Worm (Caenorhabditis elegans): ENCODE results near the gene F49H12.3.

ce11 chrX:2074055-2074454 is 10.1 kb upstream of the F49H12.3 start, which contains the start of gene txdc-12.2:
- TF ChIP-seq swsn-7 (tag; optimal IDR thresholded peaks at IDR 0.05) (no peak), nhr-237 (tag; optimal IDR thresholded peaks at IDR 0.05) (no peak), isw-1 (GFP tag; IDR thresholded peaks at IDR 0.05) (no peak), ama-1 (optimal IDR thresholded peaks at IDR 0.05) (no peak), egl-27 (tag; optimal IDR thresholded peaks at IDR 0.05) (no peak), unc-62 (GFP tag; optimal IDR thresholded peaks at IDR 0.05) (no peak), ceh-82 (tag; optimal IDR thresholded peaks at IDR 0.05) (no peak), lin-13 (GFP tag; optimal IDR thresholded peaks at IDR 0.05) (no peak), alr-1 (tag; optimal IDR thresholded peaks at IDR 0.05; ENCODE audit: borderline replicate concordance) (no peak), C04F5.9 (tag; optimal IDR thresholded peaks at IDR 0.05) (no peak), ztf-4 (tag; optimal IDR thresholded peaks at IDR 0.05) (no peak), unc-86 (tag; optimal IDR thresholded peaks at IDR 0.05) (no peak), dpl-1 (GFP tag; optimal IDR thresholded peaks at IDR 0.05) (no peak)
